Worm (Caenorhabditis elegans) whole organism, young adult: ENCODE results near the gene gtap-1.
A peak's percentile ranks its signal among the peaks of the same experiment; 100 is the strongest.

Experiments used
- B0035.1 ChIP-seq: sonication (generic microtip); optimal IDR thresholded peaks from 2 replicates; lab custom pipeline; 2016; ENCODE audit warnings: missing genetic modification characterization, mild to moderate bottlenecking, missing compliant biosample characterization, missing genotype, missing genetic modification reagents
- C17E4.6 ChIP-seq: fragments of 200-800 bp; sonication (Bioruptor generic); IDR thresholded peaks from 2 replicates; pipeline ENCODE4 v1.3.6; 2022; ENCODE audit warnings: missing genetic modification reagents, missing genetic modification characterization, missing compliant biosample characterization
- D2030.7 ChIP-seq: fragments of 200-800 bp; sonication (Bioruptor generic); IDR thresholded peaks from 2 replicates; pipeline ENCODE4 v1.3.6; 2022; ENCODE audit warnings: missing genetic modification reagents, missing genetic modification characterization, missing compliant biosample characterization
- F23B12.7 ChIP-seq: sonication (generic microtip); optimal IDR thresholded peaks from 2 replicates; lab custom pipeline; 2017; ENCODE audit warnings: missing genetic modification characterization, mild to moderate bottlenecking, missing compliant biosample characterization, antibody characterized with exemption, moderate library complexity; ENCODE audit not compliant: insufficient read depth
- F37B4.10 ChIP-seq: fragments of 200-800 bp; sonication (Bioruptor generic); IDR thresholded peaks from 2 replicates; pipeline ENCODE4 v1.3.6; 2022; ENCODE audit warnings: missing genetic modification characterization, missing compliant biosample characterization
- F39B2.1 ChIP-seq: fragments of 200-800 bp; sonication (Bioruptor generic); IDR thresholded peaks from 2 replicates; pipeline ENCODE4 v1.3.6; 2022; ENCODE audit warnings: missing genetic modification reagents, missing genetic modification characterization, missing compliant biosample characterization
- F52B5.7 ChIP-seq: sonication (generic microtip); optimal IDR thresholded peaks from 2 replicates; lab custom pipeline; 2016; ENCODE audit warnings: mild to moderate bottlenecking, missing genetic modification characterization, missing compliant biosample characterization
- Y53F4B.3 ChIP-seq: fragments of 200-800 bp; sonication (Bioruptor generic); IDR thresholded peaks from 2 replicates; pipeline ENCODE4 v1.3.6; 2022; ENCODE audit warnings: missing genetic modification reagents, missing genetic modification characterization, missing compliant biosample characterization
- Y67H2A.10 ChIP-seq: fragments of 200-800 bp; sonication (Bioruptor generic); conservative IDR thresholded peaks from 2 replicates; pipeline ENCODE4 v1.3.6; 2022; ENCODE audit warnings: missing genetic modification reagents, missing genetic modification characterization, missing compliant biosample characterization
- ama-1 ChIP-seq, 3 experiments: fragments of 150-350 bp in 1 of 3; sonication (generic microtip) in 2 of 3; optimal IDR thresholded peaks; 2 replicates each; lab custom pipeline; 2014 to 2018; ENCODE audit warnings: missing biosample characterization in 2 of 3, missing genetic modification characterization in 2 of 3, missing genetic modification reagents in 2 of 3
- aptf-3 ChIP-seq: fragments of 200-800 bp; sonication (Bioruptor generic); IDR thresholded peaks from 2 replicates; pipeline ENCODE4 v1.3.6; 2022; ENCODE audit warnings: missing genetic modification characterization, missing compliant biosample characterization
- athp-1 ChIP-seq: sonication (generic microtip); optimal IDR thresholded peaks from 2 replicates; lab custom pipeline; 2017; ENCODE audit warnings: mild to moderate bottlenecking, missing genetic modification characterization, missing compliant biosample characterization
- attf-5 ChIP-seq: fragments of 200-800 bp; sonication (Bioruptor generic); optimal IDR thresholded peaks from 2 replicates; lab custom pipeline; 2018; ENCODE audit warnings: mild to moderate bottlenecking, missing genetic modification characterization, missing compliant biosample characterization
- ceh-100 ChIP-seq: fragments of 200-800 bp; sonication (Bioruptor generic); IDR thresholded peaks from 2 replicates; pipeline ENCODE4 v1.3.6; 2022; ENCODE audit warnings: missing genetic modification reagents, missing genetic modification characterization, missing compliant biosample characterization
- ceh-40 ChIP-seq: fragments of 200-800 bp; sonication (Bioruptor generic); IDR thresholded peaks from 2 replicates; pipeline ENCODE4 v1.3.6; 2022; ENCODE audit warnings: missing genetic modification characterization, missing compliant biosample characterization
- ceh-58 ChIP-seq: fragments of 200-800 bp; sonication (Bioruptor generic); IDR thresholded peaks from 2 replicates; pipeline ENCODE4 v1.3.6; 2022; ENCODE audit warnings: missing genetic modification characterization, missing compliant biosample characterization
- ceh-79 ChIP-seq: sonication (generic microtip); optimal IDR thresholded peaks from 2 replicates; lab custom pipeline; 2017; ENCODE audit warnings: mild to moderate bottlenecking, missing genetic modification characterization, missing compliant biosample characterization
- ceh-91 ChIP-seq: fragments of 200-800 bp; sonication (Bioruptor generic); IDR thresholded peaks from 2 replicates; pipeline ENCODE4 v1.3.6; 2022; ENCODE audit warnings: missing genetic modification reagents, missing genetic modification characterization, missing compliant biosample characterization
- egrh-3 ChIP-seq: fragments of 200-800 bp; sonication (Bioruptor generic); IDR thresholded peaks from 2 replicates; pipeline ENCODE4 v1.3.6; 2022; ENCODE audit warnings: missing genetic modification reagents, missing genetic modification characterization, missing compliant biosample characterization
- lag-1 ChIP-seq: fragments of 200-800 bp; sonication (Bioruptor generic); IDR thresholded peaks from 2 replicates; pipeline ENCODE4 v1.3.6; 2022; ENCODE audit warnings: missing genetic modification reagents, missing genetic modification characterization, missing compliant biosample characterization
- let-526 ChIP-seq: fragments of 200-800 bp; sonication (Bioruptor generic); IDR thresholded peaks from 2 replicates; pipeline ENCODE4 v1.3.6; 2022; ENCODE audit warnings: missing genetic modification reagents, missing genetic modification characterization, missing compliant biosample characterization
- let-607 ChIP-seq, 2 experiments: fragments of 200-800 bp in 1 of 2; sonication (Bioruptor generic) in 1 of 2; sonication (generic microtip) in 1 of 2; optimal IDR thresholded peaks; 2 replicates each; lab custom pipeline; 2016 to 2018; ENCODE audit warnings: mild to moderate bottlenecking in 2 of 2, missing compliant biosample characterization in 2 of 2, missing genetic modification characterization in 2 of 2, moderate library complexity in 2 of 2, missing genotype in 1 of 2
- lir-1 ChIP-seq: fragments of 200-800 bp; sonication (Bioruptor generic); conservative IDR thresholded peaks from 2 replicates; pipeline ENCODE4 v1.3.6; 2022; ENCODE audit warnings: missing genetic modification reagents, missing genetic modification characterization, missing compliant biosample characterization
- lsy-27 ChIP-seq: sonication (generic microtip); optimal IDR thresholded peaks from 2 replicates; lab custom pipeline; 2017; ENCODE audit warnings: missing genetic modification characterization, mild to moderate bottlenecking, missing compliant biosample characterization, antibody characterized with exemption, missing genotype, borderline replicate concordance; ENCODE audit not compliant: insufficient read depth
- nfya-2 ChIP-seq: fragments of 200-800 bp; sonication (Bioruptor generic); IDR thresholded peaks from 2 replicates; pipeline ENCODE4 v1.3.6; 2022; ENCODE audit warnings: missing genetic modification reagents, missing genetic modification characterization, missing compliant biosample characterization
- nfyb-1 ChIP-seq: fragments of 200-800 bp; sonication (Bioruptor generic); IDR thresholded peaks from 2 replicates; pipeline ENCODE4 v1.3.6; 2022; ENCODE audit warnings: missing genetic modification reagents, missing genetic modification characterization, missing compliant biosample characterization
- nhr-27 ChIP-seq: fragments of 200-800 bp; sonication (Bioruptor generic); optimal IDR thresholded peaks from 2 replicates; lab custom pipeline; 2018; ENCODE audit warnings: mild to moderate bottlenecking, missing genetic modification characterization, moderate library complexity, missing compliant biosample characterization
- pbrm-1 ChIP-seq: fragments of 200-800 bp; sonication (Bioruptor generic); IDR thresholded peaks from 2 replicates; pipeline ENCODE4 v1.3.6; 2022; ENCODE audit warnings: missing genetic modification reagents, missing genetic modification characterization, missing compliant biosample characterization
- rcor-1 ChIP-seq: fragments of 200-800 bp; sonication (Bioruptor generic); IDR thresholded peaks from 2 replicates; pipeline ENCODE4 v1.3.6; 2022; ENCODE audit warnings: missing genetic modification reagents, missing genetic modification characterization, missing compliant biosample characterization
- snpc-4 ChIP-seq, 5 experiments: fragments of 150-350 bp in 1 of 5; sonication (generic microtip) in 4 of 5; optimal IDR thresholded peaks; 2 replicates each; lab custom pipeline; 2014 to 2018; ENCODE audit warnings: missing genetic modification characterization in 5 of 5, missing biosample characterization in 3 of 5, antibody characterized with exemption in 2 of 5, mild to moderate bottlenecking in 2 of 5, missing compliant biosample characterization in 2 of 5, missing genotype in 2 of 5, moderate library complexity in 2 of 5, missing genetic modification reagents in 1 of 5
- tbx-9 ChIP-seq: sonication (generic microtip); optimal IDR thresholded peaks from 2 replicates; lab custom pipeline; 2016; ENCODE audit warnings: borderline replicate concordance, missing genetic modification characterization, inconsistent platforms, missing compliant biosample characterization
- tlf-1 ChIP-seq: fragments of 200-800 bp; sonication (Bioruptor generic); optimal IDR thresholded peaks from 2 replicates; lab custom pipeline; 2018; ENCODE audit warnings: mild to moderate bottlenecking, missing genetic modification characterization, missing compliant biosample characterization
- unc-62 ChIP-seq: fragments of 150-350 bp; optimal IDR thresholded peaks from 2 replicates; lab custom pipeline; 2014; ENCODE audit warnings: missing biosample characterization, missing genetic modification reagents, missing genetic modification characterization
- zim-3 ChIP-seq: sonication (generic microtip); optimal IDR thresholded peaks from 2 replicates; lab custom pipeline; 2017; ENCODE audit warnings: mild to moderate bottlenecking, missing genetic modification characterization, moderate library complexity, missing compliant biosample characterization
- ztf-26 ChIP-seq: sonication (generic microtip); optimal IDR thresholded peaks from 2 replicates; lab custom pipeline; 2017; ENCODE audit warnings: missing genetic modification characterization, missing compliant biosample characterization
- ztf-6 ChIP-seq: fragments of 200-800 bp; sonication (Bioruptor generic); IDR thresholded peaks from 2 replicates; pipeline ENCODE4 v1.3.6; 2022; ENCODE audit warnings: missing genetic modification reagents, missing genetic modification characterization, missing compliant biosample characterization

Gene gtap-1

DNA sequence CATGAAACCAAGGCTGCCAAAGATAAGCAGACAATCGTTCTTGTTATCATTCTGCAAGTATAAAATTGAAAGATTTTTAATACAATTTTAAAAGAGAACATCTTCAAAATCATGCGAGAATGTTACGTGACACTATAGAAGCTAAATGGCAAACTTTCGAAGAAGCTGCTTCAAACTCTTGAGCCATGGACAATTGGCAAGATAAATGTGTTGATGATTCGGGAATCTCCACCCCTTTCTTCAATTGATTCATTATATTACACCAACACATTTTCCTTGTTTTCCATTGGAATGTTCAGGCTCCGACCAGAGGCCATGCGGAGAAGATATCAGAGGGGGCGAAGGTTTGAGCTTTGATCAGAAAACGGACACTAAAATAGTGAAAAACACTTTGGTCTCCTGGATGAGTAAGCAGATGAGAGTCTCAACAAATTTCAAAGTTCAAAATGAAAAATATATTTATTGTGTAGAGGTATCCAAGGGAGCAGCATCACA is 8.1 kb upstream of the gtap-1 start, which contains the start of gene lec-5:
Gene lec-5, minus strand, starts transcription at position 51 of the 495 bp plus-strand sequence.
- no peak for TF ChIP-seq D2030.7 (GFP tag; lab: Robert Waterston, UW)
- no peak for TF ChIP-seq rcor-1 (GFP tag; lab: Robert Waterston, UW)
- TF ChIP-seq pbrm-1 (GFP tag; lab: Robert Waterston, UW): no peak
- no peak for TF ChIP-seq tbx-9 (tag; lab: Kevin White, UChicago)
- no peak for TF ChIP-seq ztf-26 (tag; lab: Kevin White, UChicago)
- no peak for TF ChIP-seq F39B2.1 (GFP tag; lab: Robert Waterston, UW)
- no peak for TF ChIP-seq lsy-27 (tag; lab: Kevin White, UChicago)
- TF ChIP-seq ceh-79 (tag; lab: Kevin White, UChicago): no peak
- no peak for TF ChIP-seq let-607 (tag; optimal IDR thresholded peaks at IDR 0.05; lab: Kevin White, UChicago)
- no peak for TF ChIP-seq F23B12.7 (tag; lab: Kevin White, UChicago)
- TF ChIP-seq aptf-3 (GFP tag; lab: Robert Waterston, UW): no peak
- TF ChIP-seq B0035.1 (tag; lab: Kevin White, UChicago): no peak
- TF ChIP-seq ama-1 (optimal IDR thresholded peaks at IDR 0.05; lab: Kevin White, UChicago): no peak
- no peak for TF ChIP-seq ama-1 (GFP tag; optimal IDR thresholded peaks at IDR 0.05; lab: Kevin White, UChicago)

- TF ChIP-seq snpc-4 (GFP tag; optimal IDR thresholded peaks at IDR 0.05; lab: Kevin White, UChicago) (no peak), snpc-4 (tag; optimal IDR thresholded peaks at IDR 0.05; lab: Kevin White, UChicago) (peak in 1 of 4 experiments; percentile 26), lag-1 (GFP tag; lab: Robert Waterston, UW) (no peak), nfya-2 (no peak), ceh-100 (GFP tag; lab: Robert Waterston, UW) (peak; percentile 52; the same call in 1 of the 2 replicates), ceh-91 (GFP tag; lab: Robert Waterston, UW) (no peak), Y67H2A.10 (GFP tag; lab: Robert Waterston, UW) (no peak), tlf-1 (GFP tag; lab: Kevin White, UChicago) (no peak), nhr-27 (no peak), let-526 (GFP tag; lab: Robert Waterston, UW) (no peak), rcor-1 (GFP tag; lab: Robert Waterston, UW) (peak; percentile 70; the same call in 1 of the 2 replicates), zim-3 (tag; lab: Kevin White, UChicago) (no peak)
- TF ChIP-seq, all 124 proteins: peak for 3
Measured at ce11 chrII:5839227-5839626, 6.2 kb upstream of the gtap-1 start, which contains the start of gene ZK1248.19. Gene ZK1248.19, minus strand, starts transcription at chrII:5839414.

ce11 chrII:5838453-5838852 is 5.4 kb upstream of the gtap-1 start, which contains the start of gene ZK1248.15:
Gene ZK1248.15, minus strand, starts transcription at chrII:5838553.
- TF ChIP-seq egrh-3: no peak
- no peak for TF ChIP-seq ztf-6 (GFP tag; lab: Robert Waterston, UW)
- no peak for TF ChIP-seq F52B5.7 (tag; lab: Kevin White, UChicago)
- no peak for TF ChIP-seq ceh-40
- no peak for TF ChIP-seq attf-5 (GFP tag; lab: Kevin White, UChicago)
- no peak for TF ChIP-seq Y53F4B.3
- no peak for TF ChIP-seq athp-1
- TF ChIP-seq C17E4.6: no peak
- TF ChIP-seq ceh-58 (GFP tag; lab: Robert Waterston, UW): no peak
- TF ChIP-seq nfyb-1: no peak
- TF ChIP-seq lir-1 (GFP tag; lab: Robert Waterston, UW): no peak
- TF ChIP-seq F37B4.10 (GFP tag; lab: Robert Waterston, UW): no peak
- TF ChIP-seq unc-62 (GFP tag; lab: Kevin White, UChicago): no peak
- no peak for TF ChIP-seq nfya-2
